Fruit fly (Drosophila melanogaster): Measurements from ENCODE around the gene CG6836.

DNA sequence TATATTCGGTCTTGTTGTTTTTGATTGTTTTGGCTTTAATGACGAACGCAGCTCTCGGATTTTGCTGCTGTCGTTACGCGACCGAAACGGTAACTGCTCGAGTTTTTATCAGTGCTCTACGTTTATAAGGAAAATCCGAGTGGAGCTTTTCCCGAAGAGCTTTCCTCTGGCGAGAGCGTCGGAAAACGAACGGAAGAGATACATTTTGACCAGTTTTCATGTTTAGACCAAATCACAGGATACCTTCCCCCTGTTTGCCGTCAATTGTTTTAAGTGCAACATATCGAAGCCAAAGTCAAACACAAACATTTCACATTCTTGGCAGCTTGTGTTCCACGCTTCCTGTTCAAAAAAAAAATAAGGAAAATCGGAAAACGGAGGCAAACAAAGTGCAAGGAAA is 4.5 kb upstream of the CG6836 start, which contains the start of gene CG32204:
- TF ChIP-seq Hr78 (GFP tag; optimal IDR thresholded peaks at IDR 0.05), result no peak
- no peak for TF ChIP-seq gem (tag; optimal IDR thresholded peaks at IDR 0.05)
- no peak for TF ChIP-seq Lim3 (GFP tag; IDR thresholded peaks at IDR 0.05)
- TF ChIP-seq Nf-YA (GFP tag; IDR thresholded peaks at IDR 0.05), result no peak
- TF ChIP-seq Stat92E (GFP tag; optimal IDR thresholded peaks at IDR 0.05), result no peak
- TF ChIP-seq ci (GFP tag; IDR thresholded peaks at IDR 0.05), result no peak
- no peak for TF ChIP-seq lov (optimal IDR thresholded peaks at IDR 0.05)
- TF ChIP-seq lov (GFP tag; IDR thresholded peaks at IDR 0.05), result no peak
